Fruit fly (Drosophila melanogaster): ENCODE measurements around the gene CG10214.
A peak's percentile ranks its signal among the peaks of the same experiment; 100 is the strongest.

DNA sequence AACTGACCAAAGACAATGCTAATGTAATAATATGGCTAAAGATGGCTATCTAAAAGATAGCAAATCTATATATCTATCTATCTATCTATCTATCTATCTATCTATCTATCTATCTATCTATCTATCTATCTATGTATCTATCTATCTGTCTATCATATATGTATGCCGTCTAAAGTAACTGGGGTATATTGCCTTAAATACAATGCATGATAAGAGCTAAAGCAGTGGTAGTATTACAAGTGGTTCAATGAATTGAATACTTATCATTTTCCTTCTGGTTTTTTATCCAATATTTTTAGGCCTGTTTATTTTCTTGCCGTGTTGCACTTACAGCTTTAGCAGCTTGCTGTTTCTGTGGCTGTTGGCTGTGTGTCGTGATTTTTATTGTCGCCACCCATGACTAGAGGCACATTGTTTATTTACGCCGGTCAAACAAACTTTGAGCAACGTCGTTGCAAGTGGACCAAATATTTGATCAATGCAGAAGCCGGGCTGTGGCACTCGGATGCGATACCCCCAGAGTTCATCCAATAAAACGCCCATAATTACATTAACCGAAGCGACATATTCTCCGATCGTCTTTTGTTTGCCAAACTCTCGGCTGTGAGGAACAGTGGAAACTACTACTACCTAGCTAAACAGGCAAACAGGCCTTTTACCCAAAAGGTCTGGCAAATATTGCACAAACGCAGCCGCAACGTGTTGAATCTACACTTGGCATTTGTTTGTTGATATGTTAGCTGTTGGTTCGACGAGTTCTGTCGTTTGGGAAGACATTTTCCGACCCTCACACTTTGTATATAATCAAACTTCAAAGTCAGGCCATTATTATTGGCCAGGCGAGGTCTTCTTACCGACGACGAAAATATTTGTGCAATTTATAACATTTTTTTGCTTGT, 29.4 kb downstream of the CG10214 start:
- TF ChIP-seq Hr4 (GFP tag; optimal IDR thresholded peaks at IDR 0.05) (peak; percentile 73), fd59A (GFP tag; optimal IDR thresholded peaks at IDR 0.05) (no peak), dac (GFP tag; optimal IDR thresholded peaks at IDR 0.05) (peak; percentile 1), Eip78C (GFP tag) (peak; percentile 61)
